Worm (Caenorhabditis elegans) whole organism, midembryonic: ENCODE results near the gene clc-31.

Experiments used
- T22C8.4 ChIP-seq: fragments of 200-800 bp; sonication (Bioruptor generic); IDR thresholded peaks from 2 replicates; pipeline ENCODE4 v1.3.6; 2022; ENCODE audit warnings: missing genetic modification characterization, missing compliant biosample characterization
- cog-1 ChIP-seq: sonication (generic microtip); optimal IDR thresholded peaks from 2 replicates; lab custom pipeline; 2016; ENCODE audit warnings: missing genetic modification characterization, missing compliant biosample characterization
- flt-1 ChIP-seq: fragments of 200-800 bp; sonication (Bioruptor generic); IDR thresholded peaks from 2 replicates; pipeline ENCODE4 v1.3.6; 2022; ENCODE audit warnings: missing genetic modification characterization, missing compliant biosample characterization
- klf-2 ChIP-seq: fragments of 200-800 bp; sonication (Bioruptor generic); conservative IDR thresholded peaks from 2 replicates; pipeline ENCODE4 v1.3.6; 2022; ENCODE audit warnings: missing genetic modification reagents, missing genetic modification characterization, missing compliant biosample characterization
- med-1 ChIP-seq: sonication (generic microtip); optimal IDR thresholded peaks from 2 replicates; lab custom pipeline; 2017; ENCODE audit warnings: missing genetic modification characterization, mild to moderate bottlenecking, missing compliant biosample characterization, antibody characterized with exemption, missing genetic modification reagents; ENCODE audit not compliant: insufficient read depth
- ref-1 ChIP-seq: fragments of 200-800 bp; sonication (Bioruptor generic); conservative IDR thresholded peaks from 2 replicates; pipeline ENCODE4 v1.3.6; 2022; ENCODE audit warnings: missing genetic modification reagents, missing genetic modification characterization, missing compliant biosample characterization
- tab-1 ChIP-seq: fragments of 200-800 bp; sonication (Bioruptor generic); IDR thresholded peaks from 2 replicates; pipeline ENCODE4 v1.3.6; 2022; ENCODE audit warnings: missing genetic modification characterization, missing compliant biosample characterization
- ztf-23 ChIP-seq: fragments of 200-800 bp; sonication (Bioruptor generic); IDR thresholded peaks from 2 replicates; pipeline ENCODE4 v1.3.6; 2022; ENCODE audit warnings: missing genetic modification reagents, missing genetic modification characterization, missing compliant biosample characterization
- ztf-29 ChIP-seq: fragments of 200-800 bp; sonication (Bioruptor generic); IDR thresholded peaks from 2 replicates; pipeline ENCODE4 v1.3.6; 2022; ENCODE audit warnings: missing genetic modification reagents, missing genetic modification characterization, missing compliant biosample characterization

The clc-31 gene

ce11 chrII:334828-335227, 5.5 kb upstream of the clc-31 start:
- no peak for TF ChIP-seq ztf-23
- TF ChIP-seq cog-1 (tag; lab: Kevin White, UChicago), result no peak
- no peak for TF ChIP-seq flt-1 (GFP tag; lab: Robert Waterston, UW)
- TF ChIP-seq ztf-29 (GFP tag; lab: Robert Waterston, UW), result no peak
- TF ChIP-seq klf-2, result no peak
- TF ChIP-seq med-1, result no peak
- no peak for TF ChIP-seq T22C8.4 (GFP tag; lab: Robert Waterston, UW)
- TF ChIP-seq ref-1 (GFP tag; lab: Robert Waterston, UW), result no peak
- no peak for TF ChIP-seq tab-1

DNA sequence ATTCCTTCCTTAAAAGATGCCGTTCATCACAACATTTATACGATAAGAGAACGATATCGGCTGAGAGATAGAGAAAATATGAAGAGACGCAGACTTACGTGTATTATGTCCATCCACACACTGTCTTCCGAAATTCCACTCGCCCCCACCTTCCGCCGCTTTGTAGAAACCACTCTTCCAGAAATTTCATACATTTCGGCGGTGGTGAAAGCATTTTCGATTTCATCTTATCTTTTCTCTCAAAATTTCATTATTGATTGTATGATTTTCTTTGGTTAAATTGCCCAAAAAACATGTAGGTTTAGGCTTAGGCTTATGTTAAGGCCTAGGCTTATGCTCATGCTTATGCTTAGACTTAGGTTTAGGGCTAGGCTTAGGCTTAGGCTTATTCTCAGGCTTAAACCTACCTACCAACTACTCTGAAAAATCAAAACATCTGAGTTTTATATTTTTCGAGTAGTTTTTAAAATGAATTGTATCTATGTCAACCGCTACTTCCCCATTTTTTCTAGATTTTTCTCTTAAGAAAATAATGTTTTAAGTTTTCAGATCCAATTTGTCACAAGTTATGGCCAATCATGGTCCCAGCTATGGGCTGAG, 3.0 kb upstream of the clc-31 start, which contains the start of gene cpn-2:
cpn-2 (plus strand) TSS at position 550 of the 600 bp plus-strand sequence.
- TF ChIP-seq T22C8.4 (GFP tag; lab: Robert Waterston, UW), result no peak
- TF ChIP-seq med-1, result no peak
- no peak for TF ChIP-seq ref-1 (GFP tag; lab: Robert Waterston, UW)
- TF ChIP-seq ztf-29 (GFP tag; lab: Robert Waterston, UW), result no peak
- TF ChIP-seq ztf-23, result no peak
- TF ChIP-seq cog-1 (tag; lab: Kevin White, UChicago), result no peak
- no peak for TF ChIP-seq flt-1 (GFP tag; lab: Robert Waterston, UW)
- no peak for TF ChIP-seq klf-2
- TF ChIP-seq tab-1, result no peak

DNA sequence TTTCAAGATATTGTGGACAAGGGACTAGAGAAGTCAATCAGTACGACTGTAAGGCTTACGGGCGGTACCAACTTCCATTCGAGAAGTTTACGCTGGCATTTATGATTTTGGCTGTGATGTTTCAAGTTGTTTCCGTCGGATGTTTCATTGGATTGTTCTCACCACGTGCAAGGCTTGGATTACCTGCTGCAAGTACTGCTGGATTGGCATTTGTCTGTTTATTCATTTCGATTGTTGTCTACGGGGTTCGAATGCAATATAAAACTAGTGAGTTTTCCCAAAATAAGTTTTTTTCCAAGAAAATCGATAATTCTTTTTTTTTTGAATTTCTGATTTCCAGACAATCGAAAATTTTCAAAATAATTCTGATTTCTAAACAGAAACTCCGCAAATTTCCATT, 390 bp downstream of the clc-31 start:
- TF ChIP-seq ztf-29 (GFP tag; lab: Robert Waterston, UW) (no peak), cog-1 (tag; lab: Kevin White, UChicago) (no peak), T22C8.4 (GFP tag; lab: Robert Waterston, UW) (no peak), ztf-23 (no peak), ref-1 (GFP tag; lab: Robert Waterston, UW) (no peak), klf-2 (no peak), tab-1 (no peak), med-1 (no peak), flt-1 (GFP tag; lab: Robert Waterston, UW) (no peak)

- no peak for TF ChIP-seq T22C8.4 (GFP tag; lab: Robert Waterston, UW)
- no peak for TF ChIP-seq med-1
- no peak for TF ChIP-seq tab-1
- TF ChIP-seq ztf-29 (GFP tag; lab: Robert Waterston, UW), result no peak
- TF ChIP-seq flt-1 (GFP tag; lab: Robert Waterston, UW), result no peak
- no peak for TF ChIP-seq cog-1 (tag; lab: Kevin White, UChicago)
- no peak for TF ChIP-seq klf-2
- no peak for TF ChIP-seq ztf-23
- no peak for TF ChIP-seq ref-1 (GFP tag; lab: Robert Waterston, UW)
Observed at ce11 chrII:341282-341681, 958 bp downstream of the clc-31 start.

DNA sequence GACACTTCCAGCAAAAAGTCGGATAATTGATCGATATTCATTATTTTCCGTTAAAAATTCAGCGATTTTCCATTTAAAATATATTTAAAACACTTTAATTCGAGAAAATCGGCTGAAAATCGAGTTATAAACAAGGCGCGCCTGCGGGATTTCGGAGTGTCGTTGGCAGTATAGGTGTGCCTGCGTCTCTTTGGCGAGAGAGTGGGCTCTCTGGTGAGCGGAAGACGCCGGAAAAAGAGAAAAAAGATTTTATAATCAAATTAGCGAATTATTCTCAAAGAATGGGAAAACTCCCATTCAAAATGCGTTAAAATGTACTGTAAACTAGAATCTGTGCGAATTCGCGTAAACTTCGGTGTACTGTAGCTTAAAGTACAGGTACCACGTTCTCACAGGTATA, 7.4 kb downstream of the clc-31 start, which contains the start of gene D1069.3:
D1069.3 (minus strand) TSS at position 158 of the 400 bp plus-strand sequence.
- TF ChIP-seq T22C8.4 (GFP tag; lab: Robert Waterston, UW) (0 out of 2 replicates have a peak, but pooled peaks have one; percentile 0), ztf-23 (no peak), ztf-29 (GFP tag; lab: Robert Waterston, UW) (no peak), med-1 (no peak), tab-1 (no peak), ref-1 (GFP tag; lab: Robert Waterston, UW) (no peak), klf-2 (no peak), cog-1 (tag; lab: Kevin White, UChicago) (no peak)

DNA sequence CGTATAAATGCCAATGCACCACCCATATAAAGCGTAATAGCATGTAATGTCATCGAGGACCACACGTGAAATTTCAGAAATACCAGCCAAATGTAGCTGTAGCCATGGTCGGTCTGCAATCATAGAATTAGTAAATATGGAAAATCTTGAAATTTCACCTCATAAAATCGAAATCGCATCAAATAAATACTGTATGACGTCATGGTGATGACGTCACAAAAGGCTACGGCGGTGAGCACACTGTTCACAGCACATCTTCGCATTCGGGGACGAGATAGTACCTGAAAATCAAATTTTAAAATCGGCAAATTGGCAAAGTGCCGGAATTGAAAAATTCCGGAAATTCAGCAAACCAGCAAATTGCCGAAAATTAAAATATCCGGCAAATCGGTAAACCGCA, 9.4 kb downstream of the clc-31 start:
- TF ChIP-seq ztf-29 (GFP tag; lab: Robert Waterston, UW) (no peak), ref-1 (GFP tag; lab: Robert Waterston, UW) (no peak), flt-1 (GFP tag; lab: Robert Waterston, UW) (no peak), klf-2 (no peak), cog-1 (tag; lab: Kevin White, UChicago) (no peak), med-1 (no peak), T22C8.4 (GFP tag; lab: Robert Waterston, UW) (no peak), ztf-23 (no peak), tab-1 (no peak)

DNA sequence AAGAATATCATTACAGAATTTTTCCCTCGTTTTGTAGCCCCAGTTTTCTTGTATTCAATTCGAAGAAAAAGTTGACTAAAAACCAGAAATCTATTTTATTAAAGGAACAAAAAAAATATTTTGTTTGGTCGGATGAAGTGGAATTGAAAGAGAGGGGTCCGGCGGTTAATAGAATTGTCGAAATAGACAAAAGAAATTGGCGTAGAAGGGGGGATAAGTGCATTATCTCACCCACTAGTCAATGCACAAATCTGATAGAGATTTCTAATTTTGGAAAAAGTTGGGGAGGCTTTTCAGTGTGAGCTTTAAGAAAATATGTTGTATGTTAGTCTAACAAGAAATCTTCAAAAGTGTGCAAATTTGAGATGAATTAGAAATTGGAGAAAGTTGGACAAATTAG, 14.2 kb downstream of the clc-31 start:
- TF ChIP-seq med-1, result no peak
- TF ChIP-seq ztf-29 (GFP tag; lab: Robert Waterston, UW), result no peak
- no peak for TF ChIP-seq T22C8.4 (GFP tag; lab: Robert Waterston, UW)
- TF ChIP-seq ztf-23, result no peak
- TF ChIP-seq flt-1 (GFP tag; lab: Robert Waterston, UW), result no peak
- TF ChIP-seq tab-1, result no peak
- no peak for TF ChIP-seq ref-1 (GFP tag; lab: Robert Waterston, UW)
- no peak for TF ChIP-seq klf-2
- TF ChIP-seq cog-1 (tag; lab: Kevin White, UChicago), result no peak

DNA sequence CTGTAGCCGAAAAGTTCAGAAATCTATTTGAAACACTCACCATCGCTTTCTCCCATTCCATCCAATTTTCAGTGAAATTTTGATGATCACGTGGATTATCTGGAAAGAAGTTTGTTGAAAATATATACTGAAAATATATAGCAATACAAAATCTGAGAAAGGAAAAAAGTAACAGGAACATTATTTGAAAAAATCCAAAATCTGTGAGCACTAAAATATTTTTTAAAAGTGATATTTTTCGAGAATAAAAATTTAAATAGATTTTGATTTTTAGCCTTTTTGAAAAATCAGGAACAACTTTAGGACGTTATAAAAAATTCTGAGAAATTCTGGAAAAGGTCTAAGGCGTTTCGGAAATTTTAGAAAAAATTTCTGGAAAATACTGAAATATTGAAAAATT, 16.6 kb downstream of the clc-31 start, which contains the start of gene dmsr-4:
dmsr-4 (minus strand) TSS at position 101 of the 400 bp plus-strand sequence.
- TF ChIP-seq med-1 (no peak), ref-1 (GFP tag; lab: Robert Waterston, UW) (no peak), klf-2 (no peak)

DNA sequence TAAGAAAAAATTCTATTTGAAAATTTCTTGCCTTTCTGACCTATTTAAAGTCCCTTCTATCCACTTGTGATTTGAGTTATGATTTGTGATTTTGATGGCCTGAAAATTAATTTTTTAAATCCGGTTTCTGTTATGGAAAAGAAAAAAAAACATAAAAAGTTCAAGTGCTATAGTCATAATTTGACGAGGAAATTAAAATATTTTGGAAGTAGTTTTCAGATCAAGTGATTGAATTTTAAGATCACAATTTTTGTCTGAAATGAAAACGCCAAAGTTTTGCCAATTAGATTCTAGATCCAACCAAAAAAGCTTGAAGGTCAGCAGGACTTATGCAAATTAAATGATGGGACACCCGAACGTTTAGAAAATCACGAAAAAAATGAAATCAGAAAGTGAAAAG, 27.1 kb downstream of the clc-31 start, which contains the start of gene ptr-3:
ptr-3 (minus strand) TSS at position 101 of the 400 bp plus-strand sequence.
- no peak for TF ChIP-seq tab-1
- TF ChIP-seq ztf-23, result no peak
- TF ChIP-seq med-1, result no peak
- TF ChIP-seq T22C8.4 (GFP tag; lab: Robert Waterston, UW), result no peak
- TF ChIP-seq ref-1 (GFP tag; lab: Robert Waterston, UW), result no peak
- no peak for TF ChIP-seq klf-2
- TF ChIP-seq flt-1 (GFP tag; lab: Robert Waterston, UW), result no peak
- TF ChIP-seq ztf-29 (GFP tag; lab: Robert Waterston, UW), result no peak
- no peak for TF ChIP-seq cog-1 (tag; lab: Kevin White, UChicago)

ce11 chrII:370394-370793, 30.1 kb downstream of the clc-31 start:
- no peak for TF ChIP-seq ztf-29 (GFP tag; lab: Robert Waterston, UW)
